Fruit fly (Drosophila melanogaster): ENCODE data around the gene eIF4E1.
A peak's percentile ranks its signal among the peaks of the same experiment; 100 is the strongest.

Gene eIF4E1

dm6 chr3L:9397156-9397555 is 5.1 kb downstream of the eIF4E1 start (continued):
- no peak for TF ChIP-seq CG11093 (GFP tag; IDR thresholded peaks at IDR 0.05)
- no peak for TF ChIP-seq CG4404 (GFP tag; IDR thresholded peaks at IDR 0.05)
- TF ChIP-seq Oaz (GFP tag; IDR thresholded peaks at IDR 0.05), result no peak
- TF ChIP-seq CG8388 (GFP tag; optimal IDR thresholded peaks at IDR 0.05), result peak; percentile 70
- TF ChIP-seq chn (GFP tag; optimal IDR thresholded peaks at IDR 0.05), result no peak
- TF ChIP-seq so (GFP tag; IDR thresholded peaks at IDR 0.05), result peak; percentile 55; the same call in 2 of the 3 replicates
- peak; percentile 84 for TF ChIP-seq CG13296 (GFP tag; optimal IDR thresholded peaks at IDR 0.05)
- TF ChIP-seq gce (GFP tag; IDR thresholded peaks at IDR 0.05), result no peak
- no peak for TF ChIP-seq ken (GFP tag; IDR thresholded peaks at IDR 0.05)
- TF ChIP-seq lmd (GFP tag; IDR thresholded peaks at IDR 0.05), result no peak
- no peak for TF ChIP-seq HmgD (GFP tag; optimal IDR thresholded peaks at IDR 0.05)
- TF ChIP-seq CG2875 (GFP tag; optimal IDR thresholded peaks at IDR 0.05), result peak; percentile 6
- TF ChIP-seq croc (GFP tag; conservative IDR thresholded peaks at IDR 0.05), result no peak
- TF ChIP-seq Dp (GFP tag; optimal IDR thresholded peaks at IDR 0.05), result no peak
- TF ChIP-seq pzg (GFP tag; optimal IDR thresholded peaks at IDR 0.05), result peak; percentile 18
- TF ChIP-seq onecut (GFP tag; IDR thresholded peaks at IDR 0.05), result peak; percentile 63
- TF ChIP-seq CG4360 (GFP tag; IDR thresholded peaks at IDR 0.05), result no peak
- TF ChIP-seq H2.0 (GFP tag; IDR thresholded peaks at IDR 0.05), result no peak
- TF ChIP-seq CG1647 (GFP tag; optimal IDR thresholded peaks at IDR 0.05), result peak; percentile 69
- peak; percentile 66 for TF ChIP-seq CG4854 (GFP tag; optimal IDR thresholded peaks at IDR 0.05)
- TF ChIP-seq Hmx (GFP tag; optimal IDR thresholded peaks at IDR 0.05), result no peak
- TF ChIP-seq CG10565 (GFP tag; optimal IDR thresholded peaks at IDR 0.05), result no peak
- no peak for TF ChIP-seq CG10462 (GFP tag; optimal IDR thresholded peaks at IDR 0.05)
- no peak for TF ChIP-seq NC2α (GFP tag; optimal IDR thresholded peaks at IDR 0.05)
- TF ChIP-seq CG16863 (GFP tag; optimal IDR thresholded peaks at IDR 0.05), result no peak
- TF ChIP-seq HLH4C (GFP tag; IDR thresholded peaks at IDR 0.05; ENCODE audit: partially characterized antibody), result no peak
- TF ChIP-seq knrl (GFP tag; IDR thresholded peaks at IDR 0.05; ENCODE audit: partially characterized antibody), result no peak
- no peak for TF ChIP-seq row (GFP tag; IDR thresholded peaks at IDR 0.05)
- peak; percentile 56 for TF ChIP-seq chm (GFP tag; IDR thresholded peaks at IDR 0.05)
- no peak for TF ChIP-seq br (optimal IDR thresholded peaks at IDR 0.05)
- no peak for TF ChIP-seq slp2 (GFP tag; optimal IDR thresholded peaks at IDR 0.05)
- TF ChIP-seq CG13287 (GFP tag; IDR thresholded peaks at IDR 0.05; ENCODE audit: partially characterized antibody), result no peak
- TF ChIP-seq CG11723 (GFP tag; optimal IDR thresholded peaks at IDR 0.05), result peak; percentile 46
- TF ChIP-seq CG42726 (GFP tag; IDR thresholded peaks at IDR 0.05; ENCODE audit: partially characterized antibody), result no peak
- TF ChIP-seq CG17802 (tag; optimal IDR thresholded peaks at IDR 0.05), result no peak
- TF ChIP-seq Dbx (GFP tag; IDR thresholded peaks at IDR 0.05), result peak; percentile 83; the same call in 2 of the 3 replicates
- peak; percentile 75 for TF ChIP-seq NK7.1 (GFP tag; optimal IDR thresholded peaks at IDR 0.05)
- no peak for TF ChIP-seq dmrt11E (tag; optimal IDR thresholded peaks at IDR 0.05)
- no peak for TF ChIP-seq Dll (GFP tag; IDR thresholded peaks at IDR 0.05; ENCODE audit: partially characterized antibody)
- TF ChIP-seq CG9817 (tag; optimal IDR thresholded peaks at IDR 0.05), result peak; percentile 35
- peak; percentile 82 for TF ChIP-seq nau (GFP tag; optimal IDR thresholded peaks at IDR 0.05)
- peak; percentile 18 for TF ChIP-seq Bdp1 (GFP tag; optimal IDR thresholded peaks at IDR 0.05)
- peak; percentile 43 for TF ChIP-seq CG11504 (tag; optimal IDR thresholded peaks at IDR 0.05)
- peak; percentile 94 for TF ChIP-seq grn (GFP tag; optimal IDR thresholded peaks at IDR 0.05)
- TF ChIP-seq CG13894 (tag; optimal IDR thresholded peaks at IDR 0.05), result peak; percentile 80
- peak; percentile 45 for TF ChIP-seq unpg (GFP tag; optimal IDR thresholded peaks at IDR 0.05)
- peak; percentile 25 for TF ChIP-seq pnt (GFP tag; optimal IDR thresholded peaks at IDR 0.05)
- TF ChIP-seq lab (GFP tag; optimal IDR thresholded peaks at IDR 0.05), result peak; percentile 97
- no peak for TF ChIP-seq cad (GFP tag; optimal IDR thresholded peaks at IDR 0.05)
- TF ChIP-seq D19A (tag; optimal IDR thresholded peaks at IDR 0.05), result peak; percentile 19
- no peak for TF ChIP-seq CG6272 (GFP tag; IDR thresholded peaks at IDR 0.05)
- peak; percentile 5; the same call in 1 of the 3 replicates for TF ChIP-seq dysf (GFP tag; IDR thresholded peaks at IDR 0.05)
